Fruit fly (Drosophila melanogaster) whole organism, larva: ENCODE results near the gene RanGAP.

Experiments
- noc ChIP-seq: fragments of 200-800 bp; sonication (Bioruptor generic); optimal IDR thresholded peaks from 3 replicates; lab custom pipeline; 2019; ENCODE audit warnings: missing biosample characterization, mild to moderate bottlenecking, missing genetic modification characterization, moderate library complexity

The RanGAP gene

dm6 chr2L:19441791-19442190, at the start of gene RanGAP:
TSS of gene RanGAP (plus strand) at chr2L:19441959.
- no peak for TF ChIP-seq noc (tag; lab: Kevin White, UChicago)

DNA sequence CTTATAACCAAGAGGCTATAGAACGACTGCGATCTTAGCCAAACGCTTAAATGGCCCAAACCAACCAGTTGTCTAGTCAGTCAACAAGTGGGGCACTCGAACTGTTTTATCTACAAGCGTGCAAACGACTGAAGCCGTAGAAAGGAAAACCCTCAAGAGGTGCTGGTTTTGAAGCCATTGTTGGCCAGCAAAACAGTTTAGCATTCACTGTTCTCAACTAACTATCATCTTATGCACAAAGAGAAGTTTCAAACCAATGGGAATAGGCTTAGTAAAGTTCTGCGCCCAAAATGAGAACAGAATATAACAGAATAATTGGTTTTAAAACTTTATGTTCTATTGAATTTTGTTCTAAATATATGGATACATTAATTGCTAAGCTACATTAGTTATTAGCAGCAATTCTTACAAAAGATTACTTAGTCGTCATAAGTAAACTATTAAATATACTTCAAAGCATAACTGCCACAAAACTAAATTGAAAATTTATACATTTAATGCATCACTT, 48.0 kb upstream of the RanGAP start, which contains the start of gene CG31798:
TSS of gene CG31798 (plus strand) at position 458 of the 508 bp plus-strand sequence.
- TF ChIP-seq noc (tag; lab: Kevin White, UChicago): no peak

DNA sequence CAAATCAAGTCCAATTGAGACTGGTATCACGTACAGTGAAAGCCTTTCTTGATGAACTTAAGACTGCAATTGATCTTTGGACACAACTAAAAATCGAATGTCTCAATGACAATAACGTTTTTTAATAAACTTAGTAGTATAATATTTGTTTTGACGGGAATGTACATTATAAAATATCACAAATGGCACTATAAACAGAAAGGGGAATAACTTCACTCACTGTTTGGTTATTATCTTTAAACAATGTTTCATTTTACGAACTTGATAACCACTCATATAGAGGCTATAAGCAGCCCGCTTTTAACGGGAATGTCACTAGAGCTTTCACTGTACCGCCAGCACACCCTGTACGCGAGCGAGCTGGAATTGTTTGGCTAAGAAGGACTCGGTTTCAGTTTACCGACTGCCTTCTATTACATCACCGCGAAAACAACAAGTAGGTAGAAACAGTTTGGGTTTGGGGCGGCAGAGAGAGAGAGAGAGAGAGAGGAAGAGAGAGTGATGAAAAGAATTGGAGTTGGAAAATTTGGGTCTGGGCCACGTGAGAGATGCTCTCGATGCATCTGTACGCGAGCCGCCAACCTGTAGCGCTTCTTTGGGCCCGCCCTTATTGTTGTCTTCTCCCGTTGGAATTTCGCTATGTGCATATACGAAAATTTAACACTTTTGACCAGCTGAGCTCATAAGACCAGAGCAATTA, 44.0 kb upstream of the RanGAP start:
- TF ChIP-seq noc (tag; lab: Kevin White, UChicago): peak; percentile 16

DNA sequence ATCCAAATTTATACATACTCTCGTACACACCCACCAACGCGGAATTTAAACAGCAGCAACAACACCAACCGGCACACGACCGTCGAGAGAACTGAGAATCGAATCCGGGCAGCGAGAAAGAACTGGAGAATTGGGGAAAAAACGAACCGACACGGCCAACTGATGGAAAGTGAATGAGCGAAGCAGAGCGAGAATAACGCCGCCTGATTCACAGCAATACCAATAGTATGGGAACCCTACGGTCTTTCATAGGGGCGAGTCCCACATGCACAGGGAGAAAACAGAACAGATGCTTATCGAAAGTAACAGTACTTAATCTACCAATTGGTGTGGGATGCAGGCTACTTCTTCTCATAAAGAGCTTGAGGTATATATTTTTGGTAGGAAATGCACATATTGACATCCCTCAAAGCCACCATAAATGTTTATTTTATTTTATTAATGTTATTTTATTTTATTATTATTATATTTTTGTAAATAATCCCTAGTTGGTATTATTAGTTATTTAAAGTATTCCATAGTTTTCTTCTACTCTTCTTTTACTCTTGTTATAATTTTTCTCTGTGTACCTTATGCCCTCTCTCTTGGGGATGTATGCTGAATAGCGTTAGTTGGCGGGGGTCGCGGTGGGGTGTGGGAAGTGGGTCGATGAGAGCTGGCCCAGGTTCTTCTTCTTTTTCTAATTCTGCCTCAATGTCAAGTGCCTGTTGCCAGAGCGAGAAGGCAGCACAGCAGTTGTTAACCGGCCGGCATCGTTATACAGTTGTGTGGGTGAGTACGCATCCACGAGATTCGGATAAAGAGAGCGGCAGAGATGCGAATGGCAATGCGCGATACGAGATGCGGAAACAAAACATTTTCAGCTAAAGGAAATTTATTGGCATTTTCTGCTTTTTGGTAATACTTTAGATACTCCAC, 43.2 kb upstream of the RanGAP start, which contains the start of gene CG17544:
TSS of gene CG17544 (minus strand) at position 177 of the 918 bp plus-strand sequence.
- peak; percentile 76 for TF ChIP-seq noc (tag; lab: Kevin White, UChicago)

DNA sequence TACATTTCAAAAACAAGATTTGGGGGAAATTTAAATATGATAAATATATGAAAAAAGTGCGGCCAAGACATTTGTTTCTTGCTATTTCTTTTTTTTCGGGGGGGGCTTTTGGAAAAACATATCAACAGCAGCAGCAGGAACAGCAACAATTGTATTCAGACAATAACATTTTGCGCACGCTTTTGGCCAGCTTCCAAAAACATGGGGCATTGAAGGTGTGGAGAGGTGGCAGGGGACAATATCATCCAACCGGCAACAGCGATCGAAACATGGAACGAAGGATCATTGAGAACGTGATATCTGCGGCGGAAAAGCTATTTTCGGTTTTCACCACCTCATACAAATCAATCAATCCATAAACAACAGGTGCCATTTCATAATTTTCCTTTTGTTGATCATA, 39.8 kb upstream of the RanGAP start:
- TF ChIP-seq noc (tag; lab: Kevin White, UChicago): no peak

- TF ChIP-seq noc (tag; lab: Kevin White, UChicago): no peak
These were observed 39.1 kb upstream of the RanGAP start for dm6 chr2L:19402667-19403066.

- no peak for TF ChIP-seq noc (tag; lab: Kevin White, UChicago)
These were observed 38.4 kb upstream of the RanGAP start for dm6 chr2L:19403398-19403797.

DNA sequence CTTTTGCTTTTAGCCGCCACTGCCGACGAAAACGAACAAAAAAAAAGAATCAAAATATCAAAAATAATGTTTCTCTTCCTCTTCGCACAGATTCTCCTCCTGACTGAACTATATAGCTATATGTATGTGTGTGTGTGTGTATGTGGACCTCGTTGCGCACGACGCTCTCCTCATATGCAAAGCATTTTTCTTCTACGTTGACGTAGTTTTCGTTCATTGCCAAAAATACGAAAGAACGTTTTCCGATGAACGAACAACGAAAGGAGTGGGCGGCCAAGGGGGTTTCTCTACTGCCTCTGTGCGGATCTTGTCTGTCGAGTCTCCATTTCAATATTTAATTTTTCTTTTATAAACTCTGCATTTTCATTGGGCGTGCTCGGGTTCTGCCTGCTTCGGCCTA, 37.0 kb upstream of the RanGAP start:
- TF ChIP-seq noc (tag; lab: Kevin White, UChicago): no peak

DNA sequence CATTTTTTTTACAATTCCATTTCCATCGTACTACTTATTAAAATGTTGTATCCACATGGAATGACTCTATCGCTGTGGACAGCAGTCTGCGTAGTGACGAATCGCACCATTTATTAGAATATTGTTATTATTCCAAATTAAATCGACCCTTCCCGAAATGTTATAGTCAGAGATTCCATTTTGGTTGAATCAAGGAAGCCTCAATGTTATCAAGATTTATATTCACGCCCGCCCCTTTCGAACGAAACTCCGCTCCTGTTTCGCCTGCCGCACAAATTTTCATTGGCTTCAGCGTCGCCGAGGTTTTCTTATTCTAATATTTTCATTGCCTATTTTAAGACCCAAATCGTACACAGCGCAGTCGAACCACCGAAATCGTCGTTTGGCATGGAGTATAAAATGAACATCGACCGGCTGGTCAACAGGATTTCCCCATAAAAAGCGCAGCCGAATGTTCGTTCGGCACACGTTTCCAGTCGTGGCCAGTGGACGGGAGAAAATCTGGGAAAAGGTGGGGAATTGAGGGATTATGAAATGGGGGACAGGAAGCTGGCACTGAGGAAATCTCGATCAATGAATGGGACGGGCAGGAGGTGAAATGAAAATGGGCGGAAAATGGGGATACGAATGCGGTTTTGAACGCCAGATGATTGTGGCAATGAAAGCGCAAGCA, 35.9 kb upstream of the RanGAP start:
- TF ChIP-seq noc (tag; lab: Kevin White, UChicago): no peak

DNA sequence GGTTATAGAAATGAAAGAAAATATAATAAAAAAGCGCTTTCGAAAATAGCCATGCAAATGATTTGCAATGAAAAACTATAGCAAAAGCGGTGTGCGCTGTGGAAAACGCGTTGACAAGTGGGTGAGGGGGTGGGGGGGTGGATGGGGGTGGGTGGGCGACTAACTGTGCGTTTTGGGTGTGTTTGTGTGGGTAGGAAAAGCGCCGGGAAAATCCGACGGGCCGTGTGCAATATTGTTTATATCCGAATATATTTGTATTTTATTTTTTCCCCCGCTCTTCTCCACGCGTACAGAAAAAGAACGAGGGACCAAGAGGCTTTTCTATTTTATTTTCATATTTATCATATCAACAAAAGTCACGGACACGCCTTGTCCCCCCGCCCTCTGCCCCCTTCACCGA, 35.3 kb upstream of the RanGAP start:
- TF ChIP-seq noc (tag; lab: Kevin White, UChicago): no peak

DNA sequence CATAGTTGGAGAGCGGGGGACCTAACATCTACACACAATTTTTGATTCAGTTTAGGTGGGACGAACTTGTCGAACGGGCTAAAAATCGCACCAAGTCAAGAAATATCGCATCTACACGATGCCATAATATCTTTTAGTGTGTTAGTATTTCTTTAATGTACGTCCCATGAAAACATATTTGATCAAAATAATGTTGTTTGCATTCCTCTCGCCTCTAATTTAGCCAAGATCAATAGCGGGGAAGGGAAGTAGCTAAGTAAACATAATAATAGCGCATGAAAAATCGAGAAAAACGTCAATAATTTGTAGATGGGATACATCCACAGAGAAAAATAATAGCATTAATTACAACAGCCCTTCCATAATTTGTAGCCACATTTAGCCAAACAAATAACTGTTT, 29.8 kb upstream of the RanGAP start:
- no peak for TF ChIP-seq noc (tag; lab: Kevin White, UChicago)

DNA sequence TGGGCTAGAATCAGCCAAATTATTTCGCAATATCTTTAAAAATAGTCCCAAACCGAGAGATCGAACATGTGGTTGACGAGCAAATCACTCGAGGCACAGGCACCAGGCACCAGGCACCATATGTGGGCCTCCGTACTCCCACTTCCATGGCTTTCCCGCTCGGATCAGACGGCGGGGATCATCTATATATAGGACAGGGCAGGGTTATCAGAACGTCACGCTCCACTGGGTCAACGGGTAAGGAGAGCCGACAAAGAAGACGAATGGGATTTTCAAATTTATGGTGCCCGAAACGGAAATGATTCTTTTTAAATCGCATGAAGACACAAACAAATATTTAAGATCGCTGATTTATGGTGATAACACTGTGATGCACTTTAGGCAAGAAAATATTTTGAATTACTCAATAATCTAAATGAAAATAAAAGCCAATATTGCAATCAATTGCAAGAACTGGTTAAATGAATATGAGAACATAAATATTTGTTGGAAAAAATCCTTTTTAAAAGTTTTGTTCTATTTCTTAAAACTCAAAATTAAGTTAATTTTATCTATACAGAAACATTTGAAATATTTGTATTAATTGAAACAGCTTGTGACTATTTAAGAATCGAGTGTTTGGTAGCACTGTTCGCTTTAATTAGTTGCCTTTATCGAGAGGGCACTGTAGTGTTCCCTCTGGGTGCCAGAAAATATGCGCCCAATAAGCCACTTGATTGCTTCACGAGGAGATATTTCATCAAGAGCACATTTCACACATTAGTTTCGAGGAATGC, 28.5 kb upstream of the RanGAP start:
- no peak for TF ChIP-seq noc (tag; lab: Kevin White, UChicago)

- no peak for TF ChIP-seq noc (tag; lab: Kevin White, UChicago)
These were observed 27.5 kb upstream of the RanGAP start for dm6 chr2L:19414233-19414749.

dm6 chr2L:19415133-19415532, 26.6 kb upstream of the RanGAP start:
- TF ChIP-seq noc (tag; lab: Kevin White, UChicago): no peak

DNA sequence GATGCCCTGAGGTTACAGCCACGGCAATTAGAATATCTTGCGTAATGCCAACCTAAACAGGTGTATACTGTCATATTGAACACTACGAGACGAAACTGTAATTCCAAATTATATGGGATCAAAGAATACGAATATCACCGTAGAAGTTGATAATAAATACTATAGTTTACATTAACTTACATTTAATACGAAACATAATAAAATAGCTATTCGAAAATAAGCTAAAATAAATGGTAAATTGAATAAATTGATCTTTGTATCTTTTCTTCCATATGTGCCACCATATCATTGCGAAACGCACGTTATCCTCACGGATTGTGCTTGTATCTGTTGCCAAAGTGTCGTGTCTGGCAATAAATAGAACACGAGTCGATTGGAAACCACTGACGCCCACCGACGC, 25.9 kb upstream of the RanGAP start:
- TF ChIP-seq noc (tag; lab: Kevin White, UChicago): no peak
